Worm (Caenorhabditis elegans) whole organism, young adult: ENCODE measurements around the gene taf-3.

Experiments
- B0336.3 ChIP-seq: fragments of 200-800 bp; sonication (Bioruptor generic); IDR thresholded peaks from 2 replicates; pipeline ENCODE4 v1.3.6; 2022; ENCODE audit warnings: missing genetic modification characterization, missing compliant biosample characterization
- D2030.7 ChIP-seq: fragments of 200-800 bp; sonication (Bioruptor generic); IDR thresholded peaks from 2 replicates; pipeline ENCODE4 v1.3.6; 2022; ENCODE audit warnings: missing genetic modification reagents, missing genetic modification characterization, missing compliant biosample characterization
- F23B12.7 ChIP-seq: sonication (generic microtip); optimal IDR thresholded peaks from 2 replicates; lab custom pipeline; 2017; ENCODE audit warnings: missing genetic modification characterization, mild to moderate bottlenecking, missing compliant biosample characterization, antibody characterized with exemption, moderate library complexity; ENCODE audit not compliant: insufficient read depth
- F39B2.1 ChIP-seq: fragments of 200-800 bp; sonication (Bioruptor generic); IDR thresholded peaks from 2 replicates; pipeline ENCODE4 v1.3.6; 2022; ENCODE audit warnings: missing genetic modification reagents, missing genetic modification characterization, missing compliant biosample characterization
- F55B11.4 ChIP-seq: sonication (generic microtip); optimal IDR thresholded peaks from 2 replicates; lab custom pipeline; 2016; ENCODE audit warnings: missing compliant biosample characterization, missing genetic modification characterization, borderline replicate concordance; ENCODE audit not compliant: insufficient read depth
- T26A5.8 ChIP-seq: sonication (generic microtip); optimal IDR thresholded peaks from 2 replicates; lab custom pipeline; 2016; ENCODE audit warnings: missing genetic modification characterization, missing compliant biosample characterization
- Y53F4B.3 ChIP-seq: fragments of 200-800 bp; sonication (Bioruptor generic); IDR thresholded peaks from 2 replicates; pipeline ENCODE4 v1.3.6; 2022; ENCODE audit warnings: missing genetic modification reagents, missing genetic modification characterization, missing compliant biosample characterization
- Y56A3A.18 ChIP-seq: fragments of 200-800 bp; sonication (Bioruptor generic); IDR thresholded peaks from 2 replicates; pipeline ENCODE4 v1.3.6; 2022; ENCODE audit warnings: missing genetic modification reagents, missing genetic modification characterization, missing compliant biosample characterization
- Y79H2A.3 ChIP-seq: fragments of 200-800 bp; sonication (Bioruptor generic); conservative IDR thresholded peaks from 2 replicates; pipeline ENCODE4 v1.3.6; 2022; ENCODE audit warnings: missing genetic modification reagents, missing genetic modification characterization, missing compliant biosample characterization
- ama-1 ChIP-seq, 3 experiments: fragments of 150-350 bp in 1 of 3; sonication (generic microtip) in 2 of 3; optimal IDR thresholded peaks; 2 replicates each; lab custom pipeline; 2014 to 2018; ENCODE audit warnings: missing biosample characterization in 2 of 3, missing genetic modification characterization in 2 of 3, missing genetic modification reagents in 2 of 3
- aptf-2 ChIP-seq: fragments of 200-800 bp; sonication (Bioruptor generic); conservative IDR thresholded peaks from 2 replicates; pipeline ENCODE4 v1.3.6; 2022; ENCODE audit warnings: missing genetic modification reagents, missing genetic modification characterization, missing compliant biosample characterization
- atf-7 ChIP-seq: sonication (generic microtip); optimal IDR thresholded peaks from 2 replicates; lab custom pipeline; 2017; ENCODE audit warnings: mild to moderate bottlenecking, missing genetic modification characterization, missing compliant biosample characterization
- bed-1 ChIP-seq: fragments of 200-800 bp; sonication (Bioruptor generic); IDR thresholded peaks from 2 replicates; pipeline ENCODE4 v1.3.6; 2022; ENCODE audit warnings: missing genetic modification reagents, missing genetic modification characterization, missing compliant biosample characterization
- ceh-58 ChIP-seq: fragments of 200-800 bp; sonication (Bioruptor generic); IDR thresholded peaks from 2 replicates; pipeline ENCODE4 v1.3.6; 2022; ENCODE audit warnings: missing genetic modification characterization, missing compliant biosample characterization
- ceh-79 ChIP-seq: sonication (generic microtip); optimal IDR thresholded peaks from 2 replicates; lab custom pipeline; 2017; ENCODE audit warnings: mild to moderate bottlenecking, missing genetic modification characterization, missing compliant biosample characterization
- egrh-3 ChIP-seq: fragments of 200-800 bp; sonication (Bioruptor generic); IDR thresholded peaks from 2 replicates; pipeline ENCODE4 v1.3.6; 2022; ENCODE audit warnings: missing genetic modification reagents, missing genetic modification characterization, missing compliant biosample characterization
- him-1 ChIP-seq: sonication (generic microtip); optimal IDR thresholded peaks from 2 replicates; lab custom pipeline; 2016; ENCODE audit warnings: missing genotype, missing genetic modification reagents, missing genetic modification characterization, missing compliant biosample characterization
- hmg-20 ChIP-seq: fragments of 200-800 bp; sonication (Bioruptor generic); IDR thresholded peaks from 2 replicates; pipeline ENCODE4 v1.3.6; 2022; ENCODE audit warnings: missing genetic modification reagents, missing genetic modification characterization, missing compliant biosample characterization
- hrde-1 ChIP-seq: sonication (generic microtip); optimal IDR thresholded peaks from 2 replicates; lab custom pipeline; 2016; ENCODE audit warnings: missing genetic modification characterization, mild to moderate bottlenecking, missing compliant biosample characterization, moderate library complexity, missing genotype, missing genetic modification reagents, borderline replicate concordance
- lin-35 ChIP-seq, 3 experiments: fragments of 150-350 bp in 2 of 3; sonication (generic microtip) in 1 of 3; optimal IDR thresholded peaks; 2 replicates each; lab custom pipeline; 2014 to 2018; ENCODE audit warnings: missing biosample characterization in 3 of 3, missing genetic modification characterization in 3 of 3, missing genetic modification reagents in 3 of 3
- lin-54 ChIP-seq: fragments of 200-800 bp; sonication (Bioruptor generic); optimal IDR thresholded peaks from 2 replicates; lab custom pipeline; 2018; ENCODE audit warnings: mild to moderate bottlenecking, missing genetic modification characterization, missing compliant biosample characterization
- madf-8 ChIP-seq: fragments of 200-800 bp; sonication (Bioruptor generic); conservative IDR thresholded peaks from 2 replicates; pipeline ENCODE4 v1.3.6; 2022; ENCODE audit warnings: missing genetic modification reagents, missing genetic modification characterization, missing compliant biosample characterization
- nhr-179 ChIP-seq: sonication (generic microtip); optimal IDR thresholded peaks from 2 replicates; lab custom pipeline; 2016; ENCODE audit warnings: mild to moderate bottlenecking, missing genetic modification characterization, missing compliant biosample characterization
- nhr-27 ChIP-seq: fragments of 200-800 bp; sonication (Bioruptor generic); optimal IDR thresholded peaks from 2 replicates; lab custom pipeline; 2018; ENCODE audit warnings: mild to moderate bottlenecking, missing genetic modification characterization, moderate library complexity, missing compliant biosample characterization
- pbrm-1 ChIP-seq: fragments of 200-800 bp; sonication (Bioruptor generic); IDR thresholded peaks from 2 replicates; pipeline ENCODE4 v1.3.6; 2022; ENCODE audit warnings: missing genetic modification reagents, missing genetic modification characterization, missing compliant biosample characterization
- pha-4 ChIP-seq: fragments of 150-350 bp; sonication (generic microtip); optimal IDR thresholded peaks from 2 replicates; lab custom pipeline; 2014; ENCODE audit warnings: missing biosample characterization, missing genetic modification reagents, missing genetic modification characterization
- rpc-1 ChIP-seq, 2 experiments: fragments of 150-350 bp in 1 of 2; sonication (generic microtip) in 1 of 2; optimal IDR thresholded peaks; 2 replicates each; lab custom pipeline; 2014 to 2018; ENCODE audit warnings: missing biosample characterization in 1 of 2, missing genetic modification characterization in 1 of 2, missing genetic modification reagents in 1 of 2, missing genotype in 1 of 2
- snpc-1.3 ChIP-seq: sonication (generic microtip); optimal IDR thresholded peaks from 2 replicates; lab custom pipeline; 2017; ENCODE audit warnings: missing genetic modification characterization, mild to moderate bottlenecking, missing compliant biosample characterization, antibody characterized with exemption, moderate library complexity, missing genotype, missing genetic modification reagents; ENCODE audit not compliant: insufficient read depth
- snpc-4 ChIP-seq, 5 experiments: fragments of 150-350 bp in 1 of 5; sonication (generic microtip) in 4 of 5; optimal IDR thresholded peaks; 2 replicates each; lab custom pipeline; 2014 to 2018; ENCODE audit warnings: missing genetic modification characterization in 5 of 5, missing biosample characterization in 3 of 5, antibody characterized with exemption in 2 of 5, mild to moderate bottlenecking in 2 of 5, missing compliant biosample characterization in 2 of 5, missing genotype in 2 of 5, moderate library complexity in 2 of 5, missing genetic modification reagents in 1 of 5
- tbx-9 ChIP-seq: sonication (generic microtip); optimal IDR thresholded peaks from 2 replicates; lab custom pipeline; 2016; ENCODE audit warnings: borderline replicate concordance, missing genetic modification characterization, inconsistent platforms, missing compliant biosample characterization
- xnd-1 ChIP-seq: sonication (generic microtip); optimal IDR thresholded peaks from 2 replicates; lab custom pipeline; 2016; ENCODE audit warnings: missing genotype, missing genetic modification reagents, missing genetic modification characterization, missing compliant biosample characterization
- ztf-6 ChIP-seq: fragments of 200-800 bp; sonication (Bioruptor generic); IDR thresholded peaks from 2 replicates; pipeline ENCODE4 v1.3.6; 2022; ENCODE audit warnings: missing genetic modification reagents, missing genetic modification characterization, missing compliant biosample characterization

taf-3 gene

DNA sequence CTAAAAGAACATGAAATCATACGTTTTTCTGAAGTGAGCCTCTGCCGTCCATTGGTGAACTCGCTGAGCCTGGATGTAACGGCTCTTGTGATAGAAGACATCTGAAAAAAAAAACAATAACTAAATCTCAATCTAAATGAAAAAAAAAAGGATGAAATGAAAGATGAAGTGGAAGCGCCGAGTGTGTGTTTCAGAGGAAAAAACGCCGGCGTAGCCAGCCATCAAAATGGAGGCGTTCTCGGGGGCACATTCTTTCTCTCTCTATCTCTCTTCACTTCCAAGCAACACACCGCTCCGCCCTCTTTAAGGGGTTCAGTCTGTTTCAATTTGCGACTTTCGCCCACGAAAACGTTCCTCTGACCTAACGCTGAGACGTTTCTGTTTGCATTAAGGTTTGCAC, 14.6 kb upstream of the taf-3 start, which contains the start of gene T01B4.3:
Gene T01B4.3 (minus strand): TSS at position 101 of the 400 bp plus-strand sequence.
- no peak for TF ChIP-seq aptf-2 (GFP tag; lab: Robert Waterston, UW)
- TF ChIP-seq Y79H2A.3 (GFP tag; lab: Robert Waterston, UW) = no peak
- TF ChIP-seq him-1 (tag; lab: Kevin White, UChicago) = no peak
- TF ChIP-seq F39B2.1 = no peak
- TF ChIP-seq hrde-1 (tag; lab: Kevin White, UChicago) = no peak
- TF ChIP-seq ztf-6 (GFP tag; lab: Robert Waterston, UW) = no peak
- TF ChIP-seq pha-4 (tag; lab: Kevin White, UChicago) = no peak
- TF ChIP-seq D2030.7 = no peak
- TF ChIP-seq nhr-27 (tag; lab: Kevin White, UChicago) = no peak
- TF ChIP-seq F55B11.4 = no peak
- no peak for TF ChIP-seq lin-35 (GFP tag; optimal IDR thresholded peaks at IDR 0.05; lab: Kevin White, UChicago)
- no peak for TF ChIP-seq egrh-3 (GFP tag; lab: Robert Waterston, UW)
- no peak for TF ChIP-seq lin-54
- TF ChIP-seq Y53F4B.3 (GFP tag; lab: Robert Waterston, UW) = no peak
- TF ChIP-seq B0336.3 (GFP tag; lab: Robert Waterston, UW) = no peak
- no peak for TF ChIP-seq hmg-20 (GFP tag; lab: Robert Waterston, UW)
- TF ChIP-seq bed-1 = no peak
- no peak for TF ChIP-seq atf-7 (tag; lab: Kevin White, UChicago)
- no peak for TF ChIP-seq ama-1 (optimal IDR thresholded peaks at IDR 0.05; lab: Kevin White, UChicago)
- TF ChIP-seq ama-1 (GFP tag; optimal IDR thresholded peaks at IDR 0.05; lab: Kevin White, UChicago) = no peak
- TF ChIP-seq Y56A3A.18 = no peak
- TF ChIP-seq, all 124 proteins: peak for 0

DNA sequence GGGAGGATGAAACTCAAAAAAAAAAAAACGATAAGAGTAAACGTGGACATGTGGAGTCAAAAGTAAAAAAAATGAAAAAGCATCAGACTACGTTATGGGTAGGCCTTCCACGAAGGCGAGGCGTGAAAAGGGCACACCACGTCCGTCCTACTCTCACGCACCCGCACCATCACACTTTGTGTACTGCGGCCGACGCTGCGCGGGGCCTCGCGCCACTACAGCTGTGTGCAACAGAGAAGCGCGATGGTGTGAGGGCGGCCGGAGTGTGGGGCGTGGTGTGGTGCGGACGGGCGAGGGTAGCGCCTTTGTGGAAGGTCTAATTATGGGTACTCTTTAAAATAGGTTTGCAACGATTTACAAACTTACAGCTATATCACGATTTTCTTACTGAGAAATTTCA, 14.0 kb upstream of the taf-3 start:
- TF ChIP-seq snpc-4 (GFP tag; optimal IDR thresholded peaks at IDR 0.05; lab: Kevin White, UChicago) (no peak), snpc-4 (tag; optimal IDR thresholded peaks at IDR 0.05; lab: Kevin White, UChicago) (peak in 1 of 4 experiments; percentile 20), egrh-3 (GFP tag; lab: Robert Waterston, UW) (peak; percentile 55; the same call in 1 of the 2 replicates), snpc-1.3 (tag; lab: Kevin White, UChicago) (no peak), pbrm-1 (GFP tag; lab: Robert Waterston, UW) (no peak)

DNA sequence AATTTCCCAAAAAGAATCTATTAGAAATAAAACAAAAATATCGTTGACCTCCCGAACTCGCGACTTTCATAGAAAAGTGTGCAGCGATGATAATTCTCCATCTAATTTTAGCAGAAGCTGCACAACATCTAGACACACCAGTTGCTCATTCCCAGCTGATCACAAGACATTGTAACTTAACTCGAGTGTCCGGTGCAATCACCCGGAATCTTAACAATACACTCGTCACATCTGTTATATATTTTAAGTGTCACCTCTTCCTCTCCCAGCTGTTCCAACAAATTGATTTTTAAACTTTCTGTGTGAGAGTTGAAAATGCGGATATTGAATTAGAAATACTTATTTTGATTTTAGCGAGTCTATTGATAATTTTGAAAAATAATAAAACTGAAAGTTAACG, 10.9 kb upstream of the taf-3 start:
- TF ChIP-seq ceh-58 (GFP tag; lab: Robert Waterston, UW) = no peak
- no peak for TF ChIP-seq tbx-9 (tag; lab: Kevin White, UChicago)
- TF ChIP-seq rpc-1 (optimal IDR thresholded peaks at IDR 0.05; lab: Kevin White, UChicago) = no peak
- TF ChIP-seq rpc-1 (tag; optimal IDR thresholded peaks at IDR 0.05; lab: Kevin White, UChicago) = no peak
- TF ChIP-seq madf-8 (GFP tag; lab: Robert Waterston, UW) = no peak
- no peak for TF ChIP-seq Y56A3A.18
- no peak for TF ChIP-seq xnd-1 (tag; lab: Kevin White, UChicago)

DNA sequence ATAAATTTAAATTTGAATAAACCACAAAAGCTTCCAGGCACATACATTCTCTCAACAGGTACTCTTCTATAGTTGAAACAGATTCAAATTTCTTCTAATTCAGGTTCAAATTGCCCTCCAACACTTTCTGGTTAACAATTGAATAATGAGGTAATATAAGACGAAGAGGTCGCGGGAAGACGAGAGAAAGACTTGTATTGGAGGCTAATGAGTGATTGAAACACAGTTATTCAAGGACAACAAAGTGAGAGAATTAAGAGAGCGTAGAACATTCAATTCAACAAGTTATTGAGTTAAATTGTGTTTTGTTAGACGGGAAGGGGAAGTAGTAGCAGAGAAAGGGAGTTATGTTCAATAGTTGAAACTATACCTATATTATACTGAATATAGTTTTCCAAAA, 10.4 kb upstream of the taf-3 start:
- no peak for TF ChIP-seq nhr-179 (tag; lab: Kevin White, UChicago)
- no peak for TF ChIP-seq Y56A3A.18
- TF ChIP-seq hmg-20 (GFP tag; lab: Robert Waterston, UW) = no peak
- no peak for TF ChIP-seq F23B12.7
- no peak for TF ChIP-seq T26A5.8 (tag; lab: Kevin White, UChicago)
- TF ChIP-seq ceh-79 (tag; lab: Kevin White, UChicago) = no peak
